Worm (Caenorhabditis elegans) whole organism, L1 larva: ENCODE measurements around the gene gtf-2E2.

Experiments
- C04F5.9 ChIP-seq: sonication (generic microtip); optimal IDR thresholded peaks from 2 replicates; lab custom pipeline; 2016; ENCODE audit warnings: missing genetic modification characterization, missing compliant biosample characterization
- C16A3.4 ChIP-seq: fragments of 150-350 bp; optimal IDR thresholded peaks from 2 replicates; lab custom pipeline; 2014; ENCODE audit warnings: missing biosample characterization, missing genetic modification characterization
- Y116A8C.19 ChIP-seq: sonication (generic microtip); optimal IDR thresholded peaks from 2 replicates; lab custom pipeline; 2016; ENCODE audit warnings: missing compliant biosample characterization, missing genetic modification characterization, borderline replicate concordance
- blmp-1 ChIP-seq: fragments of 150-350 bp; optimal IDR thresholded peaks from 2 replicates; lab custom pipeline; 2014; ENCODE audit warnings: missing biosample characterization, missing genetic modification characterization
- ceh-63 ChIP-seq: fragments of 200-800 bp; sonication (Bioruptor generic); optimal IDR thresholded peaks from 2 replicates; lab custom pipeline; 2018; ENCODE audit warnings: mild to moderate bottlenecking, missing genetic modification characterization, missing compliant biosample characterization
- ceh-82 ChIP-seq, 3 experiments: fragments of 150-350 bp in 1 of 3; sonication (generic microtip) in 2 of 3; optimal IDR thresholded peaks; 2 replicates each; lab custom pipeline; 2014 to 2017; ENCODE audit warnings: missing biosample characterization in 3 of 3, missing genetic modification characterization in 3 of 3
- ceh-88 ChIP-seq: fragments of 200-800 bp; sonication (Bioruptor generic); IDR thresholded peaks from 2 replicates; pipeline ENCODE4 v1.3.6; 2022; ENCODE audit warnings: missing genetic modification characterization, missing compliant biosample characterization
- ceh-90 ChIP-seq: sonication (generic microtip); optimal IDR thresholded peaks from 2 replicates; lab custom pipeline; 2016; ENCODE audit warnings: missing genetic modification characterization, missing compliant biosample characterization
- dpl-1 ChIP-seq, 3 experiments: fragments of 150-350 bp in 2 of 3; sonication (generic microtip) in 1 of 3; optimal IDR thresholded peaks; 2 replicates each; lab custom pipeline; 2014 to 2017; ENCODE audit warnings: missing biosample characterization in 3 of 3, missing genetic modification characterization in 3 of 3, missing genetic modification reagents in 3 of 3
- dsc-1 ChIP-seq: sonication (generic microtip); optimal IDR thresholded peaks from 2 replicates; lab custom pipeline; 2016; ENCODE audit warnings: mild to moderate bottlenecking, missing genetic modification characterization, missing compliant biosample characterization
- efl-3 ChIP-seq: fragments of 200-800 bp; sonication (Bioruptor generic); optimal IDR thresholded peaks from 2 replicates; lab custom pipeline; 2018; ENCODE audit warnings: mild to moderate bottlenecking, missing genetic modification characterization, missing compliant biosample characterization
- egl-13 ChIP-seq: sonication (generic microtip); optimal IDR thresholded peaks from 2 replicates; lab custom pipeline; 2016; ENCODE audit warnings: missing genotype, missing genetic modification reagents, missing genetic modification characterization, missing compliant biosample characterization
- elt-2 ChIP-seq: sonication (generic microtip); optimal IDR thresholded peaks from 2 replicates; lab custom pipeline; 2016; ENCODE audit warnings: missing genetic modification characterization, mild to moderate bottlenecking, inconsistent platforms, missing compliant biosample characterization, missing genetic modification reagents
- elt-3 ChIP-seq, 6 experiments: fragments of 150-350 bp in 1 of 6; sonication (generic microtip); optimal IDR thresholded peaks; 2 replicates each; lab custom pipeline; 2017 to 2018; ENCODE audit warnings: missing biosample characterization in 6 of 6, missing genetic modification characterization in 6 of 6, inconsistent platforms in 1 of 6
- fkh-10 ChIP-seq: sonication (generic microtip); optimal IDR thresholded peaks from 2 replicates; lab custom pipeline; 2017; ENCODE audit warnings: missing biosample characterization, missing genetic modification reagents, missing genetic modification characterization
- fkh-4 ChIP-seq: sonication (generic microtip); optimal IDR thresholded peaks from 2 replicates; lab custom pipeline; 2016; ENCODE audit warnings: missing compliant biosample characterization, missing genetic modification characterization, borderline replicate concordance
- fos-1 ChIP-seq: fragments of 150-350 bp; optimal IDR thresholded peaks from 2 replicates; lab custom pipeline; 2014; ENCODE audit warnings: missing biosample characterization, missing genetic modification characterization
- grh-1 ChIP-seq: fragments of 200-800 bp; sonication (Bioruptor generic); IDR thresholded peaks from 2 replicates; pipeline ENCODE4 v1.3.6; 2022; ENCODE audit warnings: missing genetic modification reagents, missing genetic modification characterization, missing compliant biosample characterization
- hlh-4 ChIP-seq: sonication (generic microtip); optimal IDR thresholded peaks from 2 replicates; lab custom pipeline; 2016; ENCODE audit warnings: mild to moderate bottlenecking, missing genetic modification characterization, missing compliant biosample characterization
- isw-1 ChIP-seq: fragments of 200-800 bp; sonication (Bioruptor generic); IDR thresholded peaks from 2 replicates; pipeline ENCODE4 v1.3.6; 2022; ENCODE audit warnings: missing genetic modification characterization, missing compliant biosample characterization
- jun-1 ChIP-seq: fragments of 150-350 bp; optimal IDR thresholded peaks from 2 replicates; lab custom pipeline; 2014; ENCODE audit warnings: missing biosample characterization, missing genetic modification reagents, missing genetic modification characterization
- lin-13 ChIP-seq: fragments of 150-350 bp; optimal IDR thresholded peaks from 2 replicates; lab custom pipeline; 2014; ENCODE audit warnings: missing biosample characterization, missing genetic modification reagents, missing genetic modification characterization
- lin-14 ChIP-seq: fragments of 200-800 bp; sonication (Bioruptor generic); optimal IDR thresholded peaks from 2 replicates; lab custom pipeline; 2018; ENCODE audit warnings: mild to moderate bottlenecking, missing genetic modification characterization, moderate library complexity, missing compliant biosample characterization
- lin-15B ChIP-seq: fragments of 150-350 bp; sonication (generic microtip); optimal IDR thresholded peaks from 3 replicates; lab custom pipeline; 2014; ENCODE audit warnings: missing biosample characterization, missing genetic modification characterization
- lin-35 ChIP-seq, 2 experiments: fragments of 150-350 bp; optimal IDR thresholded peaks; 2 replicates each; lab custom pipeline; 2014; ENCODE audit warnings: missing biosample characterization in 2 of 2, missing genetic modification characterization in 2 of 2, missing genetic modification reagents in 2 of 2
- lir-3 ChIP-seq: sonication (generic microtip); optimal IDR thresholded peaks from 2 replicates; lab custom pipeline; 2016; ENCODE audit warnings: mild to moderate bottlenecking, missing genetic modification characterization, moderate library complexity, missing compliant biosample characterization; ENCODE audit not compliant: poor library complexity
- lsy-2 ChIP-seq, 2 experiments: fragments of 150-350 bp; optimal IDR thresholded peaks; 2 replicates each; lab custom pipeline; 2014; ENCODE audit warnings: missing biosample characterization in 2 of 2, missing genetic modification characterization in 2 of 2
- mab-9 ChIP-seq: fragments of 200-800 bp; sonication (Bioruptor generic); IDR thresholded peaks from 2 replicates; pipeline ENCODE4 v1.3.6; 2022; ENCODE audit warnings: missing genetic modification reagents, missing genetic modification characterization, missing compliant biosample characterization
- mdl-1 ChIP-seq, 2 experiments: fragments of 150-350 bp; optimal IDR thresholded peaks; 2 replicates each; lab custom pipeline; 2014 to 2017; ENCODE audit warnings: missing biosample characterization in 2 of 2, missing genetic modification characterization in 2 of 2, inconsistent platforms in 1 of 2
- mep-1 ChIP-seq: fragments of 150-350 bp; optimal IDR thresholded peaks from 2 replicates; lab custom pipeline; 2014; ENCODE audit warnings: missing biosample characterization, missing genetic modification characterization
- nhr-20 ChIP-seq: sonication (generic microtip); optimal IDR thresholded peaks from 2 replicates; lab custom pipeline; 2016; ENCODE audit warnings: mild to moderate bottlenecking, missing genetic modification characterization, missing compliant biosample characterization
- nhr-237 ChIP-seq: fragments of 150-350 bp; optimal IDR thresholded peaks from 2 replicates; lab custom pipeline; 2014; ENCODE audit warnings: missing biosample characterization, missing genetic modification characterization
- nhr-47 ChIP-seq: sonication (generic microtip); optimal IDR thresholded peaks from 2 replicates; lab custom pipeline; 2016; ENCODE audit warnings: mild to moderate bottlenecking, missing genetic modification characterization, moderate library complexity, missing compliant biosample characterization
- nhr-71 ChIP-seq: sonication (generic microtip); optimal IDR thresholded peaks from 2 replicates; lab custom pipeline; 2016; ENCODE audit warnings: mild to moderate bottlenecking, missing genetic modification characterization, moderate library complexity, missing compliant biosample characterization
- nhr-77 ChIP-seq: fragments of 150-350 bp; optimal IDR thresholded peaks from 2 replicates; lab custom pipeline; 2014; ENCODE audit warnings: missing biosample characterization, missing genetic modification characterization
- nhr-85 ChIP-seq: sonication (generic microtip); peaks from one replicate; lab custom pipeline; 2016; ENCODE audit warnings: missing genetic modification characterization, inconsistent platforms, missing compliant biosample characterization
- nhr-90 ChIP-seq: sonication (generic microtip); optimal IDR thresholded peaks from 2 replicates; lab custom pipeline; 2016; ENCODE audit warnings: mild to moderate bottlenecking, missing genetic modification characterization, missing compliant biosample characterization; ENCODE audit not compliant: poor library complexity
- pax-3 ChIP-seq: fragments of 200-800 bp; sonication (Bioruptor generic); optimal IDR thresholded peaks from 2 replicates; lab custom pipeline; 2018; ENCODE audit warnings: mild to moderate bottlenecking, missing genetic modification characterization, moderate library complexity, missing compliant biosample characterization
- rnt-1 ChIP-seq: sonication (generic microtip); optimal IDR thresholded peaks from 2 replicates; lab custom pipeline; 2016; ENCODE audit warnings: mild to moderate bottlenecking, missing genetic modification characterization, moderate library complexity, missing compliant biosample characterization
- skn-1 ChIP-seq: fragments of 150-350 bp; optimal IDR thresholded peaks from 2 replicates; lab custom pipeline; 2014; ENCODE audit warnings: missing biosample characterization, missing genetic modification characterization
- snpc-4 ChIP-seq: fragments of 150-350 bp; optimal IDR thresholded peaks from 2 replicates; lab custom pipeline; 2014; ENCODE audit warnings: missing biosample characterization, missing genetic modification characterization
- snu-23 ChIP-seq: sonication (generic microtip); optimal IDR thresholded peaks from 2 replicates; lab custom pipeline; 2016; ENCODE audit warnings: missing genetic modification characterization, missing compliant biosample characterization
- sox-4 ChIP-seq: sonication (generic microtip); optimal IDR thresholded peaks from 2 replicates; lab custom pipeline; 2016; ENCODE audit warnings: missing genetic modification characterization, missing compliant biosample characterization
- swsn-7 ChIP-seq: sonication (generic microtip); optimal IDR thresholded peaks from 2 replicates; lab custom pipeline; 2016; ENCODE audit warnings: missing genetic modification characterization, missing compliant biosample characterization
- tbx-2 ChIP-seq: sonication (generic microtip); optimal IDR thresholded peaks from 2 replicates; lab custom pipeline; 2016; ENCODE audit warnings: missing genetic modification characterization, missing compliant biosample characterization
- unc-130 ChIP-seq: fragments of 150-350 bp; optimal IDR thresholded peaks from 2 replicates; lab custom pipeline; 2017; ENCODE audit warnings: missing biosample characterization, missing genetic modification characterization, inconsistent platforms
- unc-86 ChIP-seq: sonication (generic microtip); optimal IDR thresholded peaks from 2 replicates; lab custom pipeline; 2016; ENCODE audit warnings: missing genetic modification characterization, missing compliant biosample characterization
- unc-98 ChIP-seq: fragments of 200-800 bp; sonication (Bioruptor generic); IDR thresholded peaks from 2 replicates; pipeline ENCODE4 v1.3.6; 2022; ENCODE audit warnings: missing genetic modification characterization, missing compliant biosample characterization
- vab-15 ChIP-seq: sonication (generic microtip); optimal IDR thresholded peaks from 2 replicates; lab custom pipeline; 2017; ENCODE audit warnings: missing genotype, mild to moderate bottlenecking, missing genetic modification characterization, missing compliant biosample characterization
- xbp-1 ChIP-seq: sonication (generic microtip); optimal IDR thresholded peaks from 2 replicates; lab custom pipeline; 2016; ENCODE audit warnings: missing genetic modification characterization, missing compliant biosample characterization
- ztf-11 ChIP-seq, 2 experiments: sonication (generic microtip); optimal IDR thresholded peaks; 2 replicates each; lab custom pipeline; 2016 to 2017; ENCODE audit warnings: missing genetic modification characterization in 2 of 2, missing biosample characterization in 1 of 2, missing compliant biosample characterization in 1 of 2

Gene gtf-2E2

ce11 chrII:11534429-11535099 lies 7.7 kb downstream of the gtf-2E2 start, which contains the start of gene Y62F5A.12:
Gene Y62F5A.12, minus strand, starts transcription at chrII:11534479.
- TF ChIP-seq lin-13 (GFP tag; lab: Kevin White, UChicago) (peak; percentile 59), elt-2 (tag; lab: Kevin White, UChicago) (peak; percentile 42), dpl-1 (GFP tag; optimal IDR thresholded peaks at IDR 0.05; lab: Kevin White, UChicago) (peak; percentile 81 to 89 (median 85)), ceh-90 (tag; lab: Kevin White, UChicago) (peak; percentile 51), C16A3.4 (peak; percentile 71), dsc-1 (tag; lab: Kevin White, UChicago) (peak; percentile 83), nhr-90 (peak; percentile 86), nhr-77 (tag; lab: Kevin White, UChicago) (peak; percentile 72), elt-3 (tag; optimal IDR thresholded peaks at IDR 0.05; lab: Kevin White, UChicago) (peak in 2 of 6 experiments; percentile 11 to 13), grh-1 (GFP tag; lab: Robert Waterston, UW) (peak; percentile 58), mab-9 (GFP tag; lab: Robert Waterston, UW) (peak; percentile 87), snpc-4 (tag; lab: Kevin White, UChicago) (peak; percentile 6), snu-23 (GFP tag; lab: Kevin White, UChicago) (peak; percentile 89), ceh-82 (tag; optimal IDR thresholded peaks at IDR 0.05; lab: Kevin White, UChicago) (peak; percentile 76 to 92 (median 80)), fkh-10 (GFP tag; lab: Kevin White, UChicago) (peak; percentile 81), Y116A8C.19 (tag; lab: Kevin White, UChicago) (peak; percentile 53), lsy-2 (tag; optimal IDR thresholded peaks at IDR 0.05; lab: Kevin White, UChicago) (peak; percentile 72 to 73), unc-86 (tag; lab: Kevin White, UChicago) (peak; percentile 84), lin-15B (tag; lab: Kevin White, UChicago) (peak; percentile 82), jun-1 (peak; percentile 66), lin-14 (peak; percentile 84), hlh-4 (tag; lab: Kevin White, UChicago) (peak; percentile 20), mep-1 (peak; percentile 63), mdl-1 (tag; optimal IDR thresholded peaks at IDR 0.05; lab: Kevin White, UChicago) (peak in 1 of 2 experiments; percentile 71), unc-98 (GFP tag; lab: Robert Waterston, UW) (peak; percentile 94), sox-4 (tag; lab: Kevin White, UChicago) (peak; percentile 78), swsn-7 (tag; lab: Kevin White, UChicago) (peak; percentile 80), efl-3 (GFP tag; lab: Kevin White, UChicago) (peak; percentile 10), lir-3 (peak; percentile 91), xbp-1 (tag; lab: Kevin White, UChicago) (peak; percentile 86), isw-1 (GFP tag; lab: Robert Waterston, UW) (peak; percentile 89), nhr-85 (peak; percentile 74), nhr-71 (peak; percentile 92), skn-1 (tag; lab: Kevin White, UChicago) (peak; percentile 42), ceh-63 (GFP tag; lab: Kevin White, UChicago) (peak; percentile 86), blmp-1 (tag; lab: Kevin White, UChicago) (peak; percentile 22), tbx-2 (peak; percentile 82), C04F5.9 (tag; lab: Kevin White, UChicago) (peak; percentile 47), unc-130 (tag; lab: Kevin White, UChicago) (peak; percentile 61), egl-13 (tag; lab: Kevin White, UChicago) (peak; percentile 72), fkh-4 (tag; lab: Kevin White, UChicago) (peak; percentile 54), nhr-20 (tag; lab: Kevin White, UChicago) (peak; percentile 86), nhr-47 (tag; lab: Kevin White, UChicago) (peak; percentile 92), pax-3 (tag; lab: Kevin White, UChicago) (peak; percentile 89), ceh-88 (peak; percentile 90), fos-1 (tag; lab: Kevin White, UChicago) (peak; percentile 31), lin-35 (GFP tag; optimal IDR thresholded peaks at IDR 0.05; lab: Kevin White, UChicago) (peak; percentile 78 to 92), nhr-237 (tag; lab: Kevin White, UChicago) (peak; percentile 34), ztf-11 (tag; optimal IDR thresholded peaks at IDR 0.05; lab: Kevin White, UChicago) (peak in 1 of 2 experiments; percentile 94), rnt-1 (tag; lab: Kevin White, UChicago) (peak; percentile 99), vab-15 (peak; percentile 76)
